Worm (Caenorhabditis elegans): Measurements from ENCODE around the gene F47D12.9.

- TF ChIP-seq aly-1 (tag; optimal IDR thresholded peaks at IDR 0.05) (no peak), ets-7 (tag; optimal IDR thresholded peaks at IDR 0.05) (no peak), hmg-4 (GFP tag; optimal IDR thresholded peaks at IDR 0.05) (no peak), hmbx-1 (tag; optimal IDR thresholded peaks at IDR 0.05) (no peak), hnd-1 (tag; optimal IDR thresholded peaks at IDR 0.05) (no peak), ceh-36 (tag; optimal IDR thresholded peaks at IDR 0.05) (no peak), ama-1 (optimal IDR thresholded peaks at IDR 0.05) (no peak), flt-1 (GFP tag; IDR thresholded peaks at IDR 0.05) (no peak), B0310.2 (tag; optimal IDR thresholded peaks at IDR 0.05) (no peak), ceh-13 (GFP tag; optimal IDR thresholded peaks at IDR 0.05) (no peak), F13C5.2 (tag; optimal IDR thresholded peaks at IDR 0.05) (no peak), sea-1 (GFP tag; conservative IDR thresholded peaks at IDR 0.05) (no peak), tbx-11 (GFP tag; IDR thresholded peaks at IDR 0.05) (no peak)
These were observed 5.0 kb downstream of the F47D12.9 start, which contains the start of gene F47D12.3 for ce11 chrIII:6298131-6298530.

Measured in whole organism, early embryonic.